Fruit fly (Drosophila melanogaster) whole organism, embryonic: Measurements from ENCODE around the gene Son.

ENCODE experiments used
- Bdp1 ChIP-seq: fragments of 200-800 bp; sonication (Bioruptor generic); optimal IDR thresholded peaks from 3 replicates; lab custom pipeline; 2016; ENCODE audit warnings: missing biosample characterization, missing genetic modification characterization
- Blimp-1 ChIP-seq: fragments of 200-800 bp; sonication (Bioruptor generic); optimal IDR thresholded peaks from 3 replicates; lab custom pipeline; 2018; ENCODE audit warnings: missing biosample characterization, missing genetic modification characterization, mild to moderate bottlenecking, moderate library complexity, missing genetic modification reagents
- BtbVII ChIP-seq: fragments of 200-800 bp; sonication (Bioruptor generic); optimal IDR thresholded peaks from 3 replicates; lab custom pipeline; 2017; ENCODE audit warnings: missing biosample characterization, mild to moderate bottlenecking, missing genetic modification characterization
- CG10274 ChIP-seq: fragments of 200-800 bp; sonication (Bioruptor generic); optimal IDR thresholded peaks from 3 replicates; lab custom pipeline; 2017; ENCODE audit warnings: missing biosample characterization, mild to moderate bottlenecking, missing genetic modification characterization
- CG10543 ChIP-seq: fragments of 200-800 bp; sonication (Bioruptor generic); optimal IDR thresholded peaks from 3 replicates; lab custom pipeline; 2017; ENCODE audit warnings: missing biosample characterization, mild to moderate bottlenecking, missing genetic modification characterization, moderate library complexity
- CG11504 ChIP-seq: fragments of 200-800 bp; sonication (Bioruptor generic); optimal IDR thresholded peaks from 3 replicates; lab custom pipeline; 2019; ENCODE audit warnings: missing biosample characterization, mild to moderate bottlenecking, missing genetic modification characterization, moderate library complexity
- CG13624 ChIP-seq: fragments of 200-800 bp; sonication (Bioruptor generic); optimal IDR thresholded peaks from 2 replicates; lab custom pipeline; 2016; ENCODE audit warnings: missing biosample characterization, missing genetic modification characterization
- CG15011 ChIP-seq: fragments of 200-800 bp; sonication (Bioruptor generic); optimal IDR thresholded peaks from 3 replicates; lab custom pipeline; 2018; ENCODE audit warnings: missing biosample characterization, mild to moderate bottlenecking, missing genetic modification characterization
- CG17359 ChIP-seq: fragments of 200-800 bp; sonication (Bioruptor generic); optimal IDR thresholded peaks from 3 replicates; lab custom pipeline; 2018; ENCODE audit warnings: missing biosample characterization, mild to moderate bottlenecking, missing genetic modification characterization, moderate library complexity
- CG17568 ChIP-seq: fragments of 200-800 bp; sonication (Bioruptor generic); optimal IDR thresholded peaks from 2 replicates; lab custom pipeline; 2018; ENCODE audit warnings: missing biosample characterization, mild to moderate bottlenecking, missing genetic modification characterization, moderate library complexity
- CG18619 ChIP-seq: fragments of 200-800 bp; sonication (Bioruptor generic); optimal IDR thresholded peaks from 3 replicates; lab custom pipeline; 2017; ENCODE audit warnings: missing biosample characterization, mild to moderate bottlenecking, missing genetic modification characterization
- CG30431 ChIP-seq: fragments of 200-800 bp; sonication (Bioruptor generic); optimal IDR thresholded peaks from 2 replicates; lab custom pipeline; 2017; ENCODE audit warnings: missing biosample characterization, missing genetic modification characterization
- CG32772 ChIP-seq: fragments of 200-800 bp; sonication (Bioruptor generic); IDR thresholded peaks from 2 replicates; pipeline ENCODE4 v1.3.6; 2022; ENCODE audit warnings: missing biosample characterization, missing genetic modification characterization
- CG3847 ChIP-seq: fragments of 200-800 bp; sonication (Bioruptor generic); IDR thresholded peaks from 2 replicates; pipeline ENCODE4 v1.3.6; 2022; ENCODE audit warnings: missing biosample characterization, missing genetic modification characterization
- CG4424 ChIP-seq: fragments of 200-800 bp; sonication (Bioruptor generic); optimal IDR thresholded peaks from 3 replicates; lab custom pipeline; 2016; ENCODE audit warnings: missing biosample characterization, missing genetic modification characterization
- CG5245 ChIP-seq: fragments of 200-800 bp; sonication (Bioruptor generic); optimal IDR thresholded peaks from 3 replicates; lab custom pipeline; 2016; ENCODE audit warnings: missing biosample characterization, missing genetic modification characterization
- CG6813 ChIP-seq: fragments of 200-800 bp; sonication (Bioruptor generic); optimal IDR thresholded peaks from 2 replicates; lab custom pipeline; 2017; ENCODE audit warnings: missing biosample characterization, missing genetic modification characterization, mild to moderate bottlenecking, moderate library complexity, missing genetic modification reagents
- CG7987 ChIP-seq: fragments of 200-800 bp; sonication (Bioruptor generic); optimal IDR thresholded peaks from 2 replicates; lab custom pipeline; 2018; ENCODE audit warnings: missing biosample characterization, mild to moderate bottlenecking, missing genetic modification characterization, moderate library complexity
- CG9876 ChIP-seq: fragments of 200-800 bp; sonication (Bioruptor generic); optimal IDR thresholded peaks from 2 replicates; lab custom pipeline; 2016; ENCODE audit warnings: missing biosample characterization, missing genetic modification characterization
- D19B ChIP-seq: fragments of 200-800 bp; sonication (Bioruptor generic); optimal IDR thresholded peaks from 2 replicates; lab custom pipeline; 2017; ENCODE audit warnings: missing biosample characterization, mild to moderate bottlenecking, missing genetic modification characterization
- Deaf1 ChIP-seq: fragments of 200-800 bp; optimal IDR thresholded peaks from 3 replicates; lab custom pipeline; 2019; ENCODE audit warnings: missing biosample characterization, mild to moderate bottlenecking, missing genetic modification characterization, moderate library complexity
- Dip2 ChIP-seq: fragments of 200-800 bp; sonication (Bioruptor generic); IDR thresholded peaks from 2 replicates; pipeline ENCODE4 v1.3.6; 2022; ENCODE audit warnings: missing biosample characterization, missing genetic modification characterization
- Ets65A ChIP-seq: fragments of 200-800 bp; sonication (Bioruptor generic); peaks from one replicate; lab custom pipeline; 2016; ENCODE audit warnings: missing biosample characterization, missing genetic modification characterization
- Hand ChIP-seq: fragments of 200-800 bp; sonication (Bioruptor generic); optimal IDR thresholded peaks from 2 replicates; lab custom pipeline; 2017; ENCODE audit warnings: mild to moderate bottlenecking, missing biosample characterization, missing genetic modification reagents, missing genetic modification characterization
- Mad ChIP-seq: fragments of 200-800 bp; sonication (Bioruptor generic); optimal IDR thresholded peaks from 2 replicates; lab custom pipeline; 2016; ENCODE audit warnings: missing biosample characterization, missing genetic modification characterization
- Meics ChIP-seq: fragments of 200-800 bp; sonication (Bioruptor generic); optimal IDR thresholded peaks from 2 replicates; lab custom pipeline; 2017; ENCODE audit warnings: missing biosample characterization, mild to moderate bottlenecking, missing genetic modification characterization
- Poxn ChIP-seq: fragments of 200-800 bp; sonication (Bioruptor generic); IDR thresholded peaks from 2 replicates; pipeline ENCODE4 v1.3.6; 2022; ENCODE audit warnings: missing biosample characterization, missing genetic modification characterization
- Trl ChIP-seq, 3 experiments: fragments of >200 bp in 2 of 3; fragments of 200-800 bp in 1 of 3; sonication (Bioruptor generic) in 1 of 3; optimal IDR thresholded peaks; 2 replicates in 1 of 3; 3 replicates in 2 of 3; lab custom pipeline; 2016 to 2017; ENCODE audit warnings: missing biosample characterization in 1 of 3, missing genetic modification characterization in 1 of 3
- cato ChIP-seq: fragments of 200-800 bp; sonication (Bioruptor generic); optimal IDR thresholded peaks from 2 replicates; lab custom pipeline; 2016; ENCODE audit warnings: missing biosample characterization, missing genetic modification characterization, borderline replicate concordance
- cg ChIP-seq: fragments of 200-800 bp; sonication (Bioruptor generic); optimal IDR thresholded peaks from 3 replicates; lab custom pipeline; 2019; ENCODE audit warnings: missing biosample characterization, mild to moderate bottlenecking, missing genetic modification characterization, moderate library complexity
- ci ChIP-seq: fragments of 200-800 bp; sonication (Bioruptor generic); IDR thresholded peaks from 3 replicates; pipeline ENCODE4 v1.3.6; 2022; ENCODE audit warnings: missing biosample characterization, missing genetic modification characterization
- gcm2 ChIP-seq: fragments of 200-800 bp; sonication (Bioruptor generic); optimal IDR thresholded peaks from 2 replicates; lab custom pipeline; 2016; ENCODE audit warnings: missing biosample characterization, missing genetic modification characterization
- gfzf ChIP-seq: fragments of 200-800 bp; sonication (Bioruptor generic); optimal IDR thresholded peaks from 2 replicates; lab custom pipeline; 2016; ENCODE audit warnings: missing biosample characterization, mild to moderate bottlenecking, missing genetic modification characterization, moderate library complexity
- grn ChIP-seq: fragments of 200-800 bp; sonication (Bioruptor generic); optimal IDR thresholded peaks from 3 replicates; lab custom pipeline; 2017; ENCODE audit warnings: missing biosample characterization, missing genetic modification characterization
- gt ChIP-seq: fragments of 200-800 bp; sonication (Bioruptor generic); IDR thresholded peaks from 2 replicates; pipeline ENCODE4 v1.3.6; 2022; ENCODE audit warnings: missing biosample characterization, missing genetic modification characterization
- hth ChIP-seq: fragments of >200 bp; optimal IDR thresholded peaks from 2 replicates; lab custom pipeline; 2017; ENCODE audit warnings: inconsistent platforms
- kni ChIP-seq: fragments of 200-800 bp; sonication (Bioruptor generic); optimal IDR thresholded peaks from 3 replicates; lab custom pipeline; 2017; ENCODE audit warnings: mild to moderate bottlenecking, missing biosample characterization, missing genetic modification reagents, missing genetic modification characterization
- lmd ChIP-seq: fragments of 200-800 bp; sonication (Bioruptor generic); IDR thresholded peaks from 2 replicates; pipeline ENCODE4 v1.3.6; 2022; ENCODE audit warnings: missing biosample characterization, missing genetic modification characterization
- lov ChIP-seq, 2 experiments: fragments of 200-800 bp in 1 of 2; fragments of >200 bp in 1 of 2; sonication (Bioruptor generic) in 1 of 2; IDR thresholded peaks in 1 of 2; optimal IDR thresholded peaks in 1 of 2; 2 replicates in 1 of 2; 3 replicates in 1 of 2; pipeline versions ENCODE4 v1.3.6 to Lab custom; 2017 to 2022; ENCODE audit warnings: missing biosample characterization in 1 of 2, missing genetic modification characterization in 1 of 2
- luna ChIP-seq: fragments of 200-800 bp; sonication (Bioruptor generic); optimal IDR thresholded peaks from 2 replicates; lab custom pipeline; 2016; ENCODE audit warnings: missing biosample characterization, missing genetic modification characterization
- odd ChIP-seq: fragments of 200-800 bp; sonication (Bioruptor generic); optimal IDR thresholded peaks from 2 replicates; lab custom pipeline; 2017; ENCODE audit warnings: missing biosample characterization, mild to moderate bottlenecking, missing genetic modification characterization
- onecut ChIP-seq: fragments of 200-800 bp; sonication (Bioruptor generic); IDR thresholded peaks from 2 replicates; pipeline ENCODE4 v1.3.6; 2022; ENCODE audit warnings: missing biosample characterization, missing genetic modification characterization
- otp ChIP-seq: fragments of 200-800 bp; sonication (Bioruptor generic); IDR thresholded peaks from 3 replicates; pipeline ENCODE4, ENCODE4 v1.3.6; 2022; ENCODE audit warnings: missing biosample characterization, missing genetic modification characterization
- peb ChIP-seq: fragments of 200-800 bp; sonication (Bioruptor generic); IDR thresholded peaks from 2 replicates; pipeline ENCODE4 v1.3.6; 2022; ENCODE audit warnings: missing biosample characterization, missing genetic modification characterization
- phol ChIP-seq: fragments of 200-800 bp; sonication (Bioruptor generic); optimal IDR thresholded peaks from 3 replicates; lab custom pipeline; 2018; ENCODE audit warnings: missing biosample characterization, mild to moderate bottlenecking, missing genetic modification characterization, moderate library complexity
- psq ChIP-seq: fragments of 200-800 bp; sonication (Bioruptor generic); optimal IDR thresholded peaks from 2 replicates; lab custom pipeline; 2017; ENCODE audit warnings: missing biosample characterization, missing genetic modification characterization
- sc ChIP-seq, 3 experiments: fragments of >200 bp in 2 of 3; fragments of 200-800 bp in 1 of 3; sonication (Bioruptor generic) in 1 of 3; optimal IDR thresholded peaks; 2 replicates in 2 of 3; 3 replicates in 1 of 3; lab custom pipeline; 2017; ENCODE audit warnings: mild to moderate bottlenecking in 1 of 3, missing biosample characterization in 1 of 3, missing genetic modification characterization in 1 of 3, missing genetic modification reagents in 1 of 3
- slou ChIP-seq: fragments of 200-800 bp; sonication (Bioruptor generic); optimal IDR thresholded peaks from 3 replicates; lab custom pipeline; 2016; ENCODE audit warnings: missing biosample characterization, missing genetic modification characterization
- tgo ChIP-seq: fragments of 200-800 bp; sonication (Bioruptor generic); IDR thresholded peaks from 3 replicates; pipeline ENCODE4 v1.3.6; 2022; ENCODE audit warnings: missing biosample characterization, missing genetic modification characterization
- zen ChIP-seq: fragments of 200-800 bp; sonication (Bioruptor generic); optimal IDR thresholded peaks from 3 replicates; lab custom pipeline; 2018; ENCODE audit warnings: missing biosample characterization, mild to moderate bottlenecking, missing genetic modification characterization, moderate library complexity

Son gene

DNA sequence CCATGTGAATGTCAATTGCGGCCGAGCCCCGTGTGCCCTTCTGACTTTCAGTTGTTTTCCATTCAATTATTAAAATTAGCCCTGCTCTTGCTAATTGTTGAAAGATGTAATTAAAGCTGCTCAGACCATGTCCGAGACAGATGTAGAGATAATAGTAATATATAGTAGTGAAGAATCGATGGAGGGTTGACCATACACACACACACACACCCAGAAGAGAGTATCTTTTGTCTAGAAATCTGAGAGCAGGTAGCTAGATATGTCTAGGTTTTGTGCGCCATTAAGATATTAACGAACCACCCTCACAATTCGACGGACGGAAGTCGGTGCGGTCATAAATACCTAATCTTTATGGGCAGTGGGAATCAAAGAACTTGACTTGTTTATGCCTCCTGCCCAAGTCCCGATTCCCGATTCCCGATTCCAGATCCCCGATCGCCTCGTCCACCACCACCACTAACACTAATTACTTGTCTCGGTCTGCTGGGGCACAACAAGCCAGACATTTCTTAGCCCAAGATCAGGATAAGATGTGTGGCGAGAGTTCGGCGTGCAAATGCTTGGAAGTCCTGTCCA, 26.7 kb downstream of the Son start (continued):
- no peak for TF ChIP-seq CG6813 (GFP tag; lab: Kevin White, UChicago)
- no peak for TF ChIP-seq CG10543 (GFP tag; lab: Kevin White, UChicago)
- TF ChIP-seq tgo (GFP tag; lab: Robert Waterston, UW) = no peak
- no peak for TF ChIP-seq Trl (optimal IDR thresholded peaks at IDR 0.05; lab: Kevin White, UChicago)
- TF ChIP-seq Trl (GFP tag; optimal IDR thresholded peaks at IDR 0.05; lab: Kevin White, UChicago) = no peak
- TF ChIP-seq Dip2 (GFP tag; lab: Robert Waterston, UW) = no peak
- TF ChIP-seq CG18619 (GFP tag; lab: Kevin White, UChicago) = no peak
- TF ChIP-seq Bdp1 (GFP tag; lab: Kevin White, UChicago) = no peak
- no peak for TF ChIP-seq CG3847 (GFP tag; lab: Robert Waterston, UW)
- TF ChIP-seq Hand (GFP tag; lab: Kevin White, UChicago) = no peak
- TF ChIP-seq peb (GFP tag; lab: Robert Waterston, UW) = no peak
- TF ChIP-seq kni (GFP tag; lab: Kevin White, UChicago) = peak; percentile 22
- TF ChIP-seq CG10274 (GFP tag; lab: Kevin White, UChicago) = no peak
- TF ChIP-seq CG4424 (GFP tag; lab: Kevin White, UChicago) = no peak
- no peak for TF ChIP-seq Mad
- peak; percentile 49 for TF ChIP-seq grn (GFP tag; lab: Kevin White, UChicago)
- no peak for TF ChIP-seq BtbVII (GFP tag; lab: Kevin White, UChicago)
- TF ChIP-seq zen = peak; percentile 82
- no peak for TF ChIP-seq odd (GFP tag; lab: Kevin White, UChicago)
- TF ChIP-seq CG30431 (GFP tag; lab: Kevin White, UChicago) = no peak
- no peak for TF ChIP-seq phol (tag; lab: Kevin White, UChicago)
- no peak for TF ChIP-seq Meics (GFP tag; lab: Kevin White, UChicago)
- no peak for TF ChIP-seq CG13624 (GFP tag; lab: Kevin White, UChicago)
- TF ChIP-seq CG17568 = no peak
- TF ChIP-seq otp (GFP tag; lab: Robert Waterston, UW) = no peak
- peak; percentile 10 for TF ChIP-seq cg (GFP tag; lab: Kevin White, UChicago)
- TF ChIP-seq CG9876 (GFP tag; lab: Kevin White, UChicago) = no peak
- no peak for TF ChIP-seq cato
- TF ChIP-seq CG15011 (GFP tag; lab: Kevin White, UChicago) = no peak
- TF ChIP-seq Ets65A (GFP tag; lab: Kevin White, UChicago) = peak; percentile 56
- TF ChIP-seq lov (optimal IDR thresholded peaks at IDR 0.05; lab: Kevin White, UChicago) = no peak
- TF ChIP-seq lov (GFP tag; IDR thresholded peaks at IDR 0.05; lab: Robert Waterston, UW) = no peak
- TF ChIP-seq psq (GFP tag; lab: Kevin White, UChicago) = no peak
- no peak for TF ChIP-seq Blimp-1 (GFP tag; lab: Kevin White, UChicago)
- TF ChIP-seq CG5245 (GFP tag; lab: Kevin White, UChicago) = no peak
- TF ChIP-seq hth (lab: Kevin White, UChicago) = peak; percentile 77
- TF ChIP-seq onecut = no peak
- no peak for TF ChIP-seq CG17359 (tag; lab: Kevin White, UChicago)
- TF ChIP-seq sc (optimal IDR thresholded peaks at IDR 0.05; lab: Kevin White, UChicago) = no peak
- no peak for TF ChIP-seq sc (GFP tag; optimal IDR thresholded peaks at IDR 0.05; lab: Kevin White, UChicago)
- no peak for TF ChIP-seq Deaf1 (tag; lab: Kevin White, UChicago)
- TF ChIP-seq CG32772 (GFP tag; lab: Robert Waterston, UW) = no peak
- TF ChIP-seq luna (GFP tag; lab: Kevin White, UChicago) = no peak
- no peak for TF ChIP-seq CG7987
- TF ChIP-seq CG11504 (tag; lab: Kevin White, UChicago) = no peak
- TF ChIP-seq gt (GFP tag; lab: Robert Waterston, UW) = no peak
- no peak for TF ChIP-seq lmd (GFP tag; lab: Robert Waterston, UW)
- TF ChIP-seq gcm2 = no peak
- TF ChIP-seq D19B (GFP tag; lab: Kevin White, UChicago) = no peak
- no peak for TF ChIP-seq slou (GFP tag; lab: Kevin White, UChicago)
- TF ChIP-seq ci = peak; percentile 15; the same call in 1 of the 3 replicates
- TF ChIP-seq gfzf (GFP tag; lab: Kevin White, UChicago) = no peak
- TF ChIP-seq Poxn (GFP tag; lab: Robert Waterston, UW) = no peak
